Fruit fly (Drosophila melanogaster) whole organism, embryonic: ENCODE measurements around the gene CG11768.

Source experiments
- CG7745 ChIP-seq: fragments of 200-800 bp; sonication (Bioruptor generic); optimal IDR thresholded peaks from 2 replicates; lab custom pipeline; 2018; ENCODE audit warnings: missing biosample characterization, mild to moderate bottlenecking, missing genetic modification characterization, moderate library complexity
- cwo ChIP-seq: fragments of 200-800 bp; sonication (Bioruptor generic); optimal IDR thresholded peaks from 3 replicates; lab custom pipeline; 2017; ENCODE audit warnings: missing biosample characterization, missing genetic modification characterization, mild to moderate bottlenecking, moderate library complexity, missing genetic modification reagents
- ttk ChIP-seq: fragments of 200-800 bp; sonication (Bioruptor generic); IDR thresholded peaks from 2 replicates; pipeline ENCODE4 v2.1.2; 2022; ENCODE audit warnings: missing biosample characterization, missing genetic modification characterization

dm6 chr3R:8701197-8701596, 66.8 kb downstream of the CG11768 start:
- no peak for TF ChIP-seq ttk (GFP tag; lab: Robert Waterston, UW)
- TF ChIP-seq cwo (GFP tag; lab: Kevin White, UChicago) = no peak
- no peak for TF ChIP-seq CG7745
